Worm (Caenorhabditis elegans) whole organism, late embryonic: Measurements from ENCODE around the gene T15B7.14.

Source experiments
- K02D7.2 ChIP-seq: sonication (generic microtip); optimal IDR thresholded peaks from 2 replicates; lab custom pipeline; 2017; ENCODE audit warnings: mild to moderate bottlenecking, missing genetic modification characterization, missing compliant biosample characterization
- K09A11.1 ChIP-seq: sonication (generic microtip); optimal IDR thresholded peaks from 2 replicates; lab custom pipeline; 2017; ENCODE audit warnings: antibody characterized with exemption, mild to moderate bottlenecking, missing genetic modification characterization, missing compliant biosample characterization; ENCODE audit not compliant: insufficient read depth
- T23F11.4 ChIP-seq: fragments of 200-800 bp; sonication (Bioruptor generic); optimal IDR thresholded peaks from 2 replicates; lab custom pipeline; 2018; ENCODE audit warnings: mild to moderate bottlenecking, missing genetic modification characterization, missing compliant biosample characterization
- ceh-19 ChIP-seq: fragments of 200-800 bp; sonication (Bioruptor generic); optimal IDR thresholded peaks from 2 replicates; lab custom pipeline; 2018; ENCODE audit warnings: mild to moderate bottlenecking, missing genetic modification characterization, missing compliant biosample characterization
- ceh-2 ChIP-seq: sonication (generic microtip); optimal IDR thresholded peaks from 2 replicates; lab custom pipeline; 2016; ENCODE audit warnings: missing genotype, missing genetic modification characterization, missing compliant biosample characterization
- ceh-22 ChIP-seq: sonication (generic microtip); optimal IDR thresholded peaks from 2 replicates; lab custom pipeline; 2017; ENCODE audit warnings: missing biosample characterization, missing genetic modification characterization
- ceh-24 ChIP-seq: sonication (generic microtip); optimal IDR thresholded peaks from 2 replicates; lab custom pipeline; 2016; ENCODE audit warnings: mild to moderate bottlenecking, missing genetic modification characterization, missing compliant biosample characterization
- ceh-31 ChIP-seq: sonication (generic microtip); optimal IDR thresholded peaks from 2 replicates; lab custom pipeline; 2016; ENCODE audit warnings: missing genetic modification characterization, missing compliant biosample characterization
- ceh-34 ChIP-seq: sonication (generic microtip); optimal IDR thresholded peaks from 2 replicates; lab custom pipeline; 2016; ENCODE audit warnings: mild to moderate bottlenecking, missing genetic modification characterization, missing compliant biosample characterization
- ceh-45 ChIP-seq: fragments of 200-800 bp; sonication (Bioruptor generic); IDR thresholded peaks from 2 replicates; pipeline ENCODE4 v1.3.6; 2022; ENCODE audit warnings: missing genetic modification reagents, missing genetic modification characterization, missing compliant biosample characterization
- ceh-9 ChIP-seq: sonication (generic microtip); optimal IDR thresholded peaks from 2 replicates; lab custom pipeline; 2016; ENCODE audit warnings: mild to moderate bottlenecking, missing genetic modification characterization, inconsistent platforms, missing compliant biosample characterization
- che-1 ChIP-seq: sonication (generic microtip); optimal IDR thresholded peaks from 2 replicates; lab custom pipeline; 2016; ENCODE audit warnings: mild to moderate bottlenecking, missing genetic modification characterization, missing compliant biosample characterization
- dve-1 ChIP-seq: sonication (generic microtip); optimal IDR thresholded peaks from 2 replicates; lab custom pipeline; 2017; ENCODE audit warnings: antibody characterized with exemption, mild to moderate bottlenecking, missing genetic modification characterization, missing compliant biosample characterization
- ets-4 ChIP-seq: sonication (generic microtip); optimal IDR thresholded peaks from 2 replicates; lab custom pipeline; 2016; ENCODE audit warnings: missing genetic modification characterization, missing compliant biosample characterization
- eyg-1 ChIP-seq: sonication (generic microtip); optimal IDR thresholded peaks from 2 replicates; lab custom pipeline; 2016; ENCODE audit warnings: missing genotype, missing genetic modification characterization, missing compliant biosample characterization
- fax-1 ChIP-seq: sonication (generic microtip); optimal IDR thresholded peaks from 2 replicates; lab custom pipeline; 2016; ENCODE audit warnings: missing genotype, missing genetic modification characterization, missing compliant biosample characterization
- fkh-6 ChIP-seq: sonication (generic microtip); optimal IDR thresholded peaks from 2 replicates; lab custom pipeline; 2016; ENCODE audit warnings: missing genetic modification characterization, missing compliant biosample characterization
- hlh-13 ChIP-seq: fragments of 200-800 bp; sonication (Bioruptor generic); optimal IDR thresholded peaks from 2 replicates; lab custom pipeline; 2018; ENCODE audit warnings: mild to moderate bottlenecking, missing genetic modification characterization, missing compliant biosample characterization
- hlh-15 ChIP-seq: sonication (generic microtip); optimal IDR thresholded peaks from 2 replicates; lab custom pipeline; 2016; ENCODE audit warnings: missing genetic modification characterization, missing compliant biosample characterization
- hlh-30 ChIP-seq: sonication (generic microtip); optimal IDR thresholded peaks from 2 replicates; lab custom pipeline; 2017; ENCODE audit warnings: antibody characterized with exemption, missing genetic modification characterization, missing compliant biosample characterization; ENCODE audit not compliant: insufficient read depth
- hlh-6 ChIP-seq: sonication (generic microtip); optimal IDR thresholded peaks from 2 replicates; lab custom pipeline; 2016; ENCODE audit warnings: missing genotype, missing genetic modification characterization, missing compliant biosample characterization
- lin-11 ChIP-seq: fragments of 200-800 bp; sonication (Bioruptor generic); optimal IDR thresholded peaks from 2 replicates; lab custom pipeline; 2018; ENCODE audit warnings: mild to moderate bottlenecking, missing genetic modification characterization, missing compliant biosample characterization
- madf-2 ChIP-seq: sonication (generic microtip); optimal IDR thresholded peaks from 2 replicates; lab custom pipeline; 2017; ENCODE audit warnings: missing genetic modification characterization, missing compliant biosample characterization
- nfya-1 ChIP-seq: sonication (generic microtip); optimal IDR thresholded peaks from 2 replicates; lab custom pipeline; 2017; ENCODE audit warnings: missing genetic modification characterization, mild to moderate bottlenecking, missing compliant biosample characterization, antibody characterized with exemption, moderate library complexity
- nhr-11 ChIP-seq: fragments of 150-350 bp; optimal IDR thresholded peaks from 2 replicates; lab custom pipeline; 2014; ENCODE audit warnings: missing biosample characterization, missing genetic modification characterization
- npax-4 ChIP-seq: sonication (generic microtip); optimal IDR thresholded peaks from 2 replicates; lab custom pipeline; 2016; ENCODE audit warnings: missing genetic modification characterization, missing compliant biosample characterization
- pha-2 ChIP-seq: sonication (generic microtip); optimal IDR thresholded peaks from 2 replicates; lab custom pipeline; 2017; ENCODE audit warnings: mild to moderate bottlenecking, missing genetic modification characterization, missing compliant biosample characterization
- pqm-1 ChIP-seq: sonication (generic microtip); optimal IDR thresholded peaks from 2 replicates; lab custom pipeline; 2016; ENCODE audit warnings: missing genetic modification characterization, missing compliant biosample characterization
- pros-1 ChIP-seq: fragments of 150-350 bp; optimal IDR thresholded peaks from 2 replicates; lab custom pipeline; 2014; ENCODE audit warnings: missing biosample characterization, missing genetic modification reagents, missing genetic modification characterization
- ref-2 ChIP-seq: sonication (generic microtip); optimal IDR thresholded peaks from 2 replicates; lab custom pipeline; 2016; ENCODE audit warnings: missing genetic modification characterization, missing compliant biosample characterization
- rnt-1 ChIP-seq: sonication (generic microtip); optimal IDR thresholded peaks from 2 replicates; lab custom pipeline; 2016; ENCODE audit warnings: missing genetic modification characterization, missing compliant biosample characterization
- sox-4 ChIP-seq: sonication (generic microtip); optimal IDR thresholded peaks from 2 replicates; lab custom pipeline; 2017; ENCODE audit warnings: mild to moderate bottlenecking, missing genetic modification characterization, inconsistent platforms, missing compliant biosample characterization
- tbx-2 ChIP-seq: sonication (generic microtip); optimal IDR thresholded peaks from 2 replicates; lab custom pipeline; 2016; ENCODE audit warnings: missing genetic modification characterization, missing compliant biosample characterization
- unc-3 ChIP-seq, 2 experiments: fragments of 200-800 bp in 1 of 2; sonication (Bioruptor generic) in 1 of 2; sonication (generic microtip) in 1 of 2; conservative IDR thresholded peaks in 1 of 2; optimal IDR thresholded peaks in 1 of 2; 2 replicates each; pipeline versions ENCODE4 v1.3.6 to Lab custom; 2016 to 2022; ENCODE audit warnings: missing compliant biosample characterization in 2 of 2, missing genetic modification characterization in 2 of 2, missing genetic modification reagents in 1 of 2
- zip-5 ChIP-seq: sonication (generic microtip); optimal IDR thresholded peaks from 2 replicates; lab custom pipeline; 2016; ENCODE audit warnings: missing genetic modification characterization, missing compliant biosample characterization

T15B7.14 gene

ce11 chrV:6808962-6809361 lies 26.2 kb downstream of the T15B7.14 start, which contains the start of gene dmsr-16:
TSS of gene dmsr-16 (minus strand) at chrV:6809062.
- TF ChIP-seq nhr-11 (tag; lab: Kevin White, UChicago) (no peak), ceh-9 (tag; lab: Kevin White, UChicago) (no peak), hlh-30 (tag; lab: Kevin White, UChicago) (no peak), lin-11 (no peak), madf-2 (no peak), ceh-2 (no peak), fkh-6 (tag; lab: Kevin White, UChicago) (no peak)

ce11 chrV:6806340-6806739 lies 28.8 kb downstream of the T15B7.14 start, which contains the start of gene dmsr-12:
TSS of gene dmsr-12 (minus strand) at chrV:6806440.
- TF ChIP-seq rnt-1 (tag; lab: Kevin White, UChicago) (no peak), K09A11.1 (no peak), tbx-2 (tag; lab: Kevin White, UChicago) (no peak), ceh-31 (tag; lab: Kevin White, UChicago) (no peak), zip-5 (tag; lab: Kevin White, UChicago) (no peak), npax-4 (tag; lab: Kevin White, UChicago) (no peak), ceh-2 (no peak), pros-1 (no peak)

- no peak for TF ChIP-seq ceh-22
- TF ChIP-seq tbx-2 (tag; lab: Kevin White, UChicago) = no peak
- TF ChIP-seq nfya-1 (tag; lab: Kevin White, UChicago) = no peak
- TF ChIP-seq ref-2 (tag; lab: Kevin White, UChicago) = no peak
- no peak for TF ChIP-seq hlh-15 (tag; lab: Kevin White, UChicago)
- TF ChIP-seq madf-2 = no peak
- TF ChIP-seq pqm-1 (tag; lab: Kevin White, UChicago) = no peak
- no peak for TF ChIP-seq fax-1 (tag; lab: Kevin White, UChicago)
- no peak for TF ChIP-seq zip-5 (tag; lab: Kevin White, UChicago)
- no peak for TF ChIP-seq che-1
- no peak for TF ChIP-seq K02D7.2 (tag; lab: Kevin White, UChicago)
- TF ChIP-seq nhr-11 (tag; lab: Kevin White, UChicago) = no peak
- TF ChIP-seq sox-4 = no peak
- TF ChIP-seq dve-1 (tag; lab: Kevin White, UChicago) = no peak
- TF ChIP-seq hlh-6 (tag; lab: Kevin White, UChicago) = no peak
- TF ChIP-seq ceh-45 (GFP tag; lab: Robert Waterston, UW) = no peak
- no peak for TF ChIP-seq lin-11
- no peak for TF ChIP-seq T23F11.4
- TF ChIP-seq, all 69 proteins: peak for 0
Measured at ce11 chrV:6803992-6804391, 31.1 kb downstream of the T15B7.14 start, which contains the start of gene dmsr-11. TSS of gene dmsr-11 (minus strand) at chrV:6804092.

ce11 chrV:6801850-6802249 lies 33.3 kb downstream of the T15B7.14 start, which contains the start of gene dmsr-10:
TSS of gene dmsr-10 (minus strand) at chrV:6801950.
- TF ChIP-seq ceh-34 = no peak

- TF ChIP-seq rnt-1 (tag; lab: Kevin White, UChicago) (no peak), nhr-11 (tag; lab: Kevin White, UChicago) (no peak), ets-4 (tag; lab: Kevin White, UChicago) (no peak), ceh-24 (tag; lab: Kevin White, UChicago) (no peak), eyg-1 (tag; lab: Kevin White, UChicago) (no peak), unc-3 (GFP tag; conservative IDR thresholded peaks at IDR 0.05; lab: Robert Waterston, UW) (no peak), unc-3 (tag; optimal IDR thresholded peaks at IDR 0.05; lab: Kevin White, UChicago) (no peak)
Measured at ce11 chrV:6799564-6799963, 35.6 kb downstream of the T15B7.14 start, which contains the start of gene dmsr-9. TSS of gene dmsr-9 (minus strand) at chrV:6799664.

DNA sequence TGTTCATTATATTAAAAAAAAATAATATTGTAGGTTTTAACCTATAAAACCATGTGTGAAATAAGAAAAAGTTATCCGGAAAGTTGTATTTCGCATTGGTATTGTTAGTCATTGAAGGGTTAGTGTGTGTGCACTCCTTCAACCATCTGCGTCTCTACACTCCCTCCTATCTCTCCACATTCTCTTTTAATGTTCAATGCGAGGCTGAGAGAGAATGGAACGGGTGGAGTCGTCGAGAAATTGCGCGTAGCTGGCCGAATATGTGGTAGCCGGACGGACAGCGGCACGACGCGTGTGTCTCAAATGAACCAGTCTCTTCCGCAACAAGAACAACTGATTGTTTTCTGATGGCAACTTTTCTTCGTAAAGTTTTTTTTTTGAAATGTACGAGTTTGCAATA lies 38.2 kb downstream of the T15B7.14 start:
- peak; percentile 28 for TF ChIP-seq pha-2 (tag; lab: Kevin White, UChicago)
- no peak for TF ChIP-seq hlh-13 (GFP tag; lab: Kevin White, UChicago)
- peak; percentile 22 for TF ChIP-seq nfya-1 (tag; lab: Kevin White, UChicago)
- TF ChIP-seq ceh-19 (GFP tag; lab: Kevin White, UChicago) = peak; percentile 12
- no peak for TF ChIP-seq T23F11.4
- TF ChIP-seq ref-2 (tag; lab: Kevin White, UChicago) = no peak
- TF ChIP-seq ceh-24 (tag; lab: Kevin White, UChicago) = no peak
- peak; percentile 52 for TF ChIP-seq ceh-31 (tag; lab: Kevin White, UChicago)
